Worm (Caenorhabditis elegans) whole organism, L4 larva: Measurements from ENCODE around the gene acs-20.

Experiments used
- F37D6.2 ChIP-seq: sonication (generic microtip); optimal IDR thresholded peaks from 2 replicates; lab custom pipeline; 2016; ENCODE audit warnings: mild to moderate bottlenecking, missing genetic modification characterization, missing compliant biosample characterization
- ZK546.5 ChIP-seq, 2 experiments: sonication (generic microtip); optimal IDR thresholded peaks; 2 replicates each; lab custom pipeline; 2017; ENCODE audit warnings: missing biosample characterization in 2 of 2, missing genetic modification characterization in 2 of 2
- aly-2 ChIP-seq: sonication (generic microtip); optimal IDR thresholded peaks from 2 replicates; lab custom pipeline; 2018; ENCODE audit warnings: missing biosample characterization, missing genetic modification characterization
- ceh-20 ChIP-seq: fragments of 200-800 bp; sonication (Bioruptor generic); IDR thresholded peaks from 2 replicates; pipeline ENCODE4 v1.3.6; 2022; ENCODE audit warnings: missing genetic modification reagents, missing genetic modification characterization, missing compliant biosample characterization
- ceh-82 ChIP-seq: sonication (generic microtip); optimal IDR thresholded peaks from 2 replicates; lab custom pipeline; 2017; ENCODE audit warnings: missing biosample characterization, missing genetic modification characterization
- daf-8 ChIP-seq: fragments of 200-800 bp; sonication (Bioruptor generic); IDR thresholded peaks from 2 replicates; pipeline ENCODE4 v1.3.6; 2022; ENCODE audit warnings: missing genetic modification characterization, missing compliant biosample characterization
- fos-1 ChIP-seq: fragments of 150-350 bp; optimal IDR thresholded peaks from 2 replicates; lab custom pipeline; 2014; ENCODE audit warnings: missing biosample characterization, missing genetic modification characterization
- lir-3 ChIP-seq: sonication (generic microtip); optimal IDR thresholded peaks from 2 replicates; lab custom pipeline; 2016; ENCODE audit warnings: mild to moderate bottlenecking, missing genetic modification characterization, missing compliant biosample characterization
- set-16 ChIP-seq: fragments of 200-800 bp; sonication (Bioruptor generic); IDR thresholded peaks from 2 replicates; pipeline ENCODE4 v1.3.6; 2022; ENCODE audit warnings: missing genetic modification reagents, missing genetic modification characterization, missing compliant biosample characterization
- skn-1 ChIP-seq: fragments of 150-350 bp; optimal IDR thresholded peaks from 2 replicates; lab custom pipeline; 2014; ENCODE audit warnings: missing biosample characterization, missing genetic modification characterization

ce11 chrIV:12404137-12404536 is 5.6 kb upstream of the acs-20 start, which contains the start of gene gex-3:
- TF ChIP-seq ceh-82 (tag; lab: Kevin White, UChicago) (no peak), skn-1 (no peak), fos-1 (tag; lab: Kevin White, UChicago) (no peak), daf-8 (GFP tag; lab: Robert Waterston, UW) (no peak), aly-2 (tag; lab: Kevin White, UChicago) (no peak), ceh-20 (GFP tag; lab: Robert Waterston, UW) (no peak), set-16 (GFP tag; lab: Robert Waterston, UW) (no peak), lir-3 (tag; lab: Kevin White, UChicago) (no peak), ZK546.5 (tag; optimal IDR thresholded peaks at IDR 0.05; lab: Kevin White, UChicago) (peak in 1 of 2 experiments; percentile 55), F37D6.2 (tag; lab: Kevin White, UChicago) (no peak)
